Worm (Caenorhabditis elegans) whole organism, early embryonic: Measurements from ENCODE around the gene fbxb-50.

ENCODE experiments used
- B0310.2 ChIP-seq: sonication (generic microtip); optimal IDR thresholded peaks from 2 replicates; lab custom pipeline; 2016; ENCODE audit warnings: mild to moderate bottlenecking, missing genetic modification characterization, missing compliant biosample characterization
- F13C5.2 ChIP-seq: sonication (generic microtip); optimal IDR thresholded peaks from 2 replicates; lab custom pipeline; 2017; ENCODE audit warnings: mild to moderate bottlenecking, missing genetic modification characterization, inconsistent platforms, missing compliant biosample characterization
- ama-1 ChIP-seq: fragments of 150-350 bp; optimal IDR thresholded peaks from 2 replicates; lab custom pipeline; 2014
- ceh-13 ChIP-seq: fragments of 200-800 bp; sonication (Bioruptor generic); optimal IDR thresholded peaks from 2 replicates; lab custom pipeline; 2018; ENCODE audit warnings: mild to moderate bottlenecking, missing genetic modification characterization, missing compliant biosample characterization
- ets-7 ChIP-seq: sonication (generic microtip); optimal IDR thresholded peaks from 2 replicates; lab custom pipeline; 2016; ENCODE audit warnings: missing genotype, missing genetic modification characterization, missing compliant biosample characterization
- flt-1 ChIP-seq: fragments of 200-800 bp; sonication (Bioruptor generic); IDR thresholded peaks from 2 replicates; pipeline ENCODE4 v1.3.6; 2022; ENCODE audit warnings: missing genetic modification characterization, missing compliant biosample characterization
- hmg-4 ChIP-seq: fragments of 200-800 bp; sonication (Bioruptor generic); optimal IDR thresholded peaks from 2 replicates; lab custom pipeline; 2018; ENCODE audit warnings: mild to moderate bottlenecking, missing genetic modification characterization, missing compliant biosample characterization
- hnd-1 ChIP-seq: sonication (generic microtip); optimal IDR thresholded peaks from 2 replicates; lab custom pipeline; 2016; ENCODE audit warnings: missing genetic modification characterization, missing compliant biosample characterization
- pes-1 ChIP-seq: fragments of 200-800 bp; sonication (Bioruptor generic); IDR thresholded peaks from 2 replicates; pipeline ENCODE4 v1.3.6; 2022; ENCODE audit warnings: missing genetic modification reagents, missing genetic modification characterization, missing compliant biosample characterization
- scrt-1 ChIP-seq: fragments of 200-800 bp; sonication (Bioruptor generic); IDR thresholded peaks from 2 replicates; pipeline ENCODE4 v1.3.6; 2022; ENCODE audit warnings: missing genetic modification characterization, missing compliant biosample characterization
- tbx-11 ChIP-seq: fragments of 200-800 bp; sonication (Bioruptor generic); IDR thresholded peaks from 2 replicates; pipeline ENCODE4 v1.3.6; 2022; ENCODE audit warnings: missing genetic modification characterization, missing compliant biosample characterization
- tbx-37 ChIP-seq: fragments of 200-800 bp; sonication (Bioruptor generic); conservative IDR thresholded peaks from 2 replicates; pipeline ENCODE4 v1.3.6; 2022; ENCODE audit warnings: missing genetic modification reagents, missing genetic modification characterization, missing compliant biosample characterization
- tra-4 ChIP-seq: sonication (generic microtip); optimal IDR thresholded peaks from 2 replicates; lab custom pipeline; 2017; ENCODE audit warnings: missing genetic modification characterization, missing compliant biosample characterization

ce11 chrII:1568214-1568613 is 12.0 kb downstream of the fbxb-50 start, which contains the start of gene fbxb-49:
- TF ChIP-seq ama-1 (lab: Kevin White, UChicago): no peak
- TF ChIP-seq ceh-13 (GFP tag; lab: Kevin White, UChicago): no peak
- no peak for TF ChIP-seq ets-7 (tag; lab: Kevin White, UChicago)
- TF ChIP-seq tbx-11 (GFP tag; lab: Robert Waterston, UW): no peak
- no peak for TF ChIP-seq scrt-1 (GFP tag; lab: Robert Waterston, UW)
- TF ChIP-seq F13C5.2 (tag; lab: Kevin White, UChicago): no peak
- no peak for TF ChIP-seq flt-1 (GFP tag; lab: Robert Waterston, UW)
- TF ChIP-seq pes-1 (GFP tag; lab: Robert Waterston, UW): no peak
- TF ChIP-seq tbx-37 (GFP tag; lab: Robert Waterston, UW): no peak
- no peak for TF ChIP-seq tra-4 (tag; lab: Kevin White, UChicago)
- no peak for TF ChIP-seq hnd-1 (tag; lab: Kevin White, UChicago)
- TF ChIP-seq B0310.2: no peak
- TF ChIP-seq hmg-4 (GFP tag; lab: Kevin White, UChicago): no peak
